Worm (Caenorhabditis elegans) whole organism, mixed stage, embryonic: ENCODE measurements around the gene flp-26.

Source experiments
- ceh-39 ChIP-seq: fragments of 150-350 bp; optimal IDR thresholded peaks from 2 replicates; lab custom pipeline; 2014; ENCODE audit warnings: missing biosample characterization, missing genetic modification characterization
- ces-1 ChIP-seq: fragments of 150-350 bp; optimal IDR thresholded peaks from 2 replicates; lab custom pipeline; 2014; ENCODE audit warnings: missing biosample characterization, missing genetic modification reagents, missing genetic modification characterization
- lin-32 ChIP-seq: fragments of 200-800 bp; sonication (Bioruptor generic); optimal IDR thresholded peaks from 2 replicates; lab custom pipeline; 2018; ENCODE audit warnings: mild to moderate bottlenecking, missing genetic modification characterization, missing compliant biosample characterization
- nhr-28 ChIP-seq: fragments of 150-350 bp; optimal IDR thresholded peaks from 2 replicates; lab custom pipeline; 2014; ENCODE audit warnings: missing biosample characterization, missing genetic modification characterization
- nhr-76 ChIP-seq: sonication (generic microtip); optimal IDR thresholded peaks from 2 replicates; lab custom pipeline; 2017; ENCODE audit warnings: missing biosample characterization, missing genetic modification characterization

ce11 chrX:7075250-7075649, 46.3 kb downstream of the flp-26 start, which contains the start of gene B0403.6:
- TF ChIP-seq ces-1 (GFP tag; lab: Kevin White, UChicago) (no peak), nhr-28 (no peak), lin-32 (GFP tag; lab: Kevin White, UChicago) (no peak), nhr-76 (no peak), ceh-39 (tag; lab: Kevin White, UChicago) (no peak)
